Worm (Caenorhabditis elegans): ENCODE data around the gene ZK370.4.

Gene ZK370.4

DNA sequence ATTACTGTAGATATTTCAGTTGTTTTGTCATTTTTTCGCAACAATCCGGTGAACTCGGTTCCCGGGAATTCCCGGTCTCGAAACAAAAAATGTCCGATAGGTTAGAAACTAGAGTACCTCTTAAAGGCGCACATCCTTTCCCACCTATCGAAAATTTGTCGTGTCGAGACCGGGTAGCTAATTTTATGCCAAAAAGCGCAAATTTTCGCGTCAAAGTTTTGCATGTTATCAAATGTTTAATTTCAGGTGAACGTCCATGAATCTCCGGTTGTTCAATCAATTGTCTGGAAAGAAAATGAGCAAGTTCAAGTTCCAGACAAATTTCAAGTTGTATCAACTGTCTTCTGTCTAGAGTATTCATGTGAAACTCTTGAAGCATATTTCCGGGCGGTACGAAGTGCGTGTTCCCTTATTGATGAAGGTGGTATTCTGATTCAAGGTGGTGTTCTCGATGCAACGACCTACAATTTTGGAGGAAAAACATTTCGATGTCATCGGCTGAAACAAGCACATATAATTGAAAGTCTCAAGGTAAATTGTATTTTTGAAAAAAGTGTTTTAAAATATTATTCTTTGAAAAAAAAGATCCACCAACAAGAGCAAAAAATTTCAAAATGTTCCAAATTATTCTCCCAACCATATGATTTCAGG is 45.5 kb downstream of the ZK370.4 start (continued):
- TF ChIP-seq ets-4 (GFP tag; optimal IDR thresholded peaks at IDR 0.05), result no peak
- no peak for TF ChIP-seq akir-1 (GFP tag; optimal IDR thresholded peaks at IDR 0.05)
- peak; percentile 28 for TF ChIP-seq ZK185.1 (tag; optimal IDR thresholded peaks at IDR 0.05; ENCODE audit: poor library complexity, severe bottlenecking)
- no peak for TF ChIP-seq mes-4 (tag; optimal IDR thresholded peaks at IDR 0.05)
- no peak for TF ChIP-seq pha-4 (tag; optimal IDR thresholded peaks at IDR 0.05)
- TF ChIP-seq Y79H2A.3 (GFP tag; conservative IDR thresholded peaks at IDR 0.05), result no peak
- no peak for TF ChIP-seq rpc-1 (optimal IDR thresholded peaks at IDR 0.05)
- TF ChIP-seq rpc-1 (tag; optimal IDR thresholded peaks at IDR 0.05), result no peak
- no peak for TF ChIP-seq D2030.7 (GFP tag; IDR thresholded peaks at IDR 0.05)
- TF ChIP-seq aptf-3 (GFP tag; IDR thresholded peaks at IDR 0.05), result no peak
- TF ChIP-seq ceh-79 (tag; optimal IDR thresholded peaks at IDR 0.05), result peak; percentile 9
- no peak for TF ChIP-seq snpc-4 (GFP tag; optimal IDR thresholded peaks at IDR 0.05)
- no peak for TF ChIP-seq snpc-4 (tag; optimal IDR thresholded peaks at IDR 0.05)
- no peak for TF ChIP-seq zfh-2 (GFP tag; conservative IDR thresholded peaks at IDR 0.05)
- TF ChIP-seq T26A5.8 (tag; optimal IDR thresholded peaks at IDR 0.05), result peak; percentile 29
- TF ChIP-seq nfya-1 (tag; optimal IDR thresholded peaks at IDR 0.05; ENCODE audit: borderline replicate concordance, insufficient read depth), result no peak
- TF ChIP-seq cebp-2 (GFP tag; IDR thresholded peaks at IDR 0.05), result 0 out of 2 replicates have a peak, but pooled peaks have one; percentile 7
- no peak for TF ChIP-seq nhr-179 (tag; optimal IDR thresholded peaks at IDR 0.05)
- no peak for TF ChIP-seq ceh-58 (GFP tag; IDR thresholded peaks at IDR 0.05)
- peak; percentile 40; the same call in 1 of the 2 replicates for TF ChIP-seq K11D2.4 (GFP tag; IDR thresholded peaks at IDR 0.05)
- TF ChIP-seq zim-3 (tag; optimal IDR thresholded peaks at IDR 0.05), result no peak
- TF ChIP-seq unc-130 (GFP tag; optimal IDR thresholded peaks at IDR 0.05), result no peak
- no peak for TF ChIP-seq K12H6.12 (tag; optimal IDR thresholded peaks at IDR 0.05)
- peak; percentile 77 for TF ChIP-seq B0336.3 (GFP tag; IDR thresholded peaks at IDR 0.05)
- TF ChIP-seq attf-5 (GFP tag; optimal IDR thresholded peaks at IDR 0.05), result no peak
- TF ChIP-seq madf-8 (GFP tag; conservative IDR thresholded peaks at IDR 0.05), result no peak
- no peak for TF ChIP-seq dox-1 (GFP tag; IDR thresholded peaks at IDR 0.05)
- 0 out of 2 replicates have a peak, but pooled peaks have one; percentile 24 for TF ChIP-seq let-526 (GFP tag; IDR thresholded peaks at IDR 0.05)
- TF ChIP-seq lin-54 (GFP tag; optimal IDR thresholded peaks at IDR 0.05), result peak; percentile 11
- TF ChIP-seq him-1 (tag; optimal IDR thresholded peaks at IDR 0.05), result no peak
- no peak for TF ChIP-seq dpl-1 (GFP tag; optimal IDR thresholded peaks at IDR 0.05)
- TF ChIP-seq ekl-4 (GFP tag; IDR thresholded peaks at IDR 0.05), result peak; percentile 76; the same call in 1 of the 2 replicates
- 0 out of 2 replicates have a peak, but pooled peaks have one; percentile 23 for TF ChIP-seq ceh-100 (GFP tag; IDR thresholded peaks at IDR 0.05)
- TF ChIP-seq pbrm-1 (GFP tag; IDR thresholded peaks at IDR 0.05), result peak; percentile 60; the same call in 1 of the 2 replicates
- TF ChIP-seq lin-40 (tag; optimal IDR thresholded peaks at IDR 0.05), result no peak
- no peak for TF ChIP-seq nhr-80 (tag; optimal IDR thresholded peaks at IDR 0.05)
- no peak for TF ChIP-seq efl-1 (GFP tag; optimal IDR thresholded peaks at IDR 0.05)
- peak; percentile 32 for TF ChIP-seq B0035.1 (tag; optimal IDR thresholded peaks at IDR 0.05)
- TF ChIP-seq ztf-18 (tag; optimal IDR thresholded peaks at IDR 0.05), result no peak
- TF ChIP-seq let-607 (tag; optimal IDR thresholded peaks at IDR 0.05), result peak in 1 of 2 experiments; percentile 3
- peak; percentile 83 for TF ChIP-seq F10E7.11 (tag; optimal IDR thresholded peaks at IDR 0.05)
- peak; percentile 12; the same call in 1 of the 2 replicates for TF ChIP-seq mcd-1 (GFP tag; IDR thresholded peaks at IDR 0.05)
- peak; percentile 71 for TF ChIP-seq tlf-1 (GFP tag; optimal IDR thresholded peaks at IDR 0.05)
- no peak for TF ChIP-seq tbx-9 (tag; optimal IDR thresholded peaks at IDR 0.05; ENCODE audit: borderline replicate concordance)
- no peak for TF ChIP-seq lin-35 (GFP tag; optimal IDR thresholded peaks at IDR 0.05)
- peak; percentile 55 for TF ChIP-seq ztf-26 (tag; optimal IDR thresholded peaks at IDR 0.05)
- no peak for TF ChIP-seq attf-3 (GFP tag; conservative IDR thresholded peaks at IDR 0.05)
- no peak for TF ChIP-seq F23B12.7 (tag; optimal IDR thresholded peaks at IDR 0.05; ENCODE audit: insufficient read depth)

Measured in whole organism, young adult.